Fruit fly (Drosophila melanogaster) whole organism, embryonic: ENCODE measurements around the gene pim.

ENCODE experiments used
- Bteb2 ChIP-seq: fragments of 200-800 bp; sonication (Bioruptor generic); optimal IDR thresholded peaks from 2 replicates; lab custom pipeline; 2016; ENCODE audit warnings: missing biosample characterization, missing genetic modification characterization
- CG10431 ChIP-seq: fragments of 200-800 bp; sonication (Bioruptor generic); optimal IDR thresholded peaks from 3 replicates; lab custom pipeline; 2018; ENCODE audit warnings: missing biosample characterization, mild to moderate bottlenecking, missing genetic modification characterization
- CG10654 ChIP-seq: fragments of 200-800 bp; sonication (Bioruptor generic); optimal IDR thresholded peaks from 2 replicates; lab custom pipeline; 2016; ENCODE audit warnings: missing biosample characterization, missing genetic modification characterization
- CG11696 ChIP-seq: fragments of 200-800 bp; sonication (Bioruptor generic); IDR thresholded peaks from 2 replicates; pipeline ENCODE4 v1.3.6; 2022; ENCODE audit warnings: missing biosample characterization, missing genetic modification characterization
- CG12299 ChIP-seq: fragments of 200-800 bp; sonication (Bioruptor generic); optimal IDR thresholded peaks from 2 replicates; lab custom pipeline; 2018; ENCODE audit warnings: missing biosample characterization, mild to moderate bottlenecking, missing genetic modification characterization
- CG13287 ChIP-seq: fragments of 200-800 bp; sonication (Bioruptor generic); IDR thresholded peaks from 2 replicates; pipeline ENCODE4 v1.3.6; 2022; ENCODE audit warnings: missing biosample characterization, missing genetic modification characterization; ENCODE audit not compliant: partially characterized antibody
- CG13424 ChIP-seq: fragments of 200-800 bp; sonication (Bioruptor generic); optimal IDR thresholded peaks from 2 replicates; lab custom pipeline; 2019; ENCODE audit warnings: missing biosample characterization, mild to moderate bottlenecking, missing genetic modification characterization, moderate library complexity
- CG13624 ChIP-seq: fragments of 200-800 bp; sonication (Bioruptor generic); optimal IDR thresholded peaks from 2 replicates; lab custom pipeline; 2016; ENCODE audit warnings: missing biosample characterization, missing genetic modification characterization
- CG14860 ChIP-seq: fragments of 200-800 bp; sonication (Bioruptor generic); IDR thresholded peaks from 3 replicates; pipeline ENCODE4 v1.3.6; 2022; ENCODE audit warnings: missing biosample characterization, missing genetic modification characterization; ENCODE audit not compliant: partially characterized antibody
- CG2116 ChIP-seq: fragments of 200-800 bp; sonication (Bioruptor generic); optimal IDR thresholded peaks from 3 replicates; lab custom pipeline; 2018; ENCODE audit warnings: missing biosample characterization, mild to moderate bottlenecking, missing genetic modification characterization
- CG30431 ChIP-seq: fragments of 200-800 bp; sonication (Bioruptor generic); optimal IDR thresholded peaks from 2 replicates; lab custom pipeline; 2017; ENCODE audit warnings: missing biosample characterization, missing genetic modification characterization
- CG4404 ChIP-seq: fragments of 200-800 bp; sonication (Bioruptor generic); IDR thresholded peaks from 2 replicates; pipeline ENCODE4 v1.3.6; 2022; ENCODE audit warnings: missing biosample characterization, missing genetic modification characterization
- CG4820 ChIP-seq: fragments of 200-800 bp; sonication (Bioruptor generic); optimal IDR thresholded peaks from 3 replicates; lab custom pipeline; 2016; ENCODE audit warnings: missing biosample characterization, missing genetic modification characterization
- CG5180 ChIP-seq: fragments of 200-800 bp; sonication (Bioruptor generic); optimal IDR thresholded peaks from 3 replicates; lab custom pipeline; 2017; ENCODE audit warnings: missing biosample characterization, missing genetic modification characterization, mild to moderate bottlenecking, moderate library complexity, missing genetic modification reagents
- CG6272 ChIP-seq: fragments of 200-800 bp; sonication (Bioruptor generic); IDR thresholded peaks from 2 replicates; pipeline ENCODE4 v1.3.6; 2022; ENCODE audit warnings: missing biosample characterization, missing genetic modification characterization
- CG6854 ChIP-seq: fragments of 200-800 bp; sonication (Bioruptor generic); optimal IDR thresholded peaks from 3 replicates; lab custom pipeline; 2017; ENCODE audit warnings: missing biosample characterization, mild to moderate bottlenecking, missing genetic modification characterization
- CG7987 ChIP-seq: fragments of 200-800 bp; sonication (Bioruptor generic); optimal IDR thresholded peaks from 2 replicates; lab custom pipeline; 2018; ENCODE audit warnings: missing biosample characterization, mild to moderate bottlenecking, missing genetic modification characterization, moderate library complexity
- CG8290 ChIP-seq, 3 experiments: fragments of 200-800 bp; sonication (Bioruptor generic); optimal IDR thresholded peaks; 2 replicates each; lab custom pipeline; 2016 to 2019; ENCODE audit warnings: missing biosample characterization in 3 of 3, missing genetic modification characterization in 3 of 3, mild to moderate bottlenecking in 2 of 3, moderate library complexity in 1 of 3
- CG8765 ChIP-seq: fragments of 200-800 bp; sonication (Bioruptor generic); IDR thresholded peaks from 2 replicates; pipeline ENCODE4 v1.3.6; 2022; ENCODE audit warnings: missing biosample characterization, missing genetic modification characterization
- CG8924 ChIP-seq: fragments of 200-800 bp; optimal IDR thresholded peaks from 3 replicates; lab custom pipeline; 2019; ENCODE audit warnings: missing biosample characterization, mild to moderate bottlenecking, missing genetic modification characterization, moderate library complexity
- CG9215 ChIP-seq: fragments of 200-800 bp; sonication (Bioruptor generic); IDR thresholded peaks from 2 replicates; pipeline ENCODE4 v1.3.6; 2022; ENCODE audit warnings: missing biosample characterization, missing genetic modification characterization
- CG9437 ChIP-seq: fragments of 200-800 bp; sonication (Bioruptor generic); optimal IDR thresholded peaks from 2 replicates; lab custom pipeline; 2018; ENCODE audit warnings: missing biosample characterization, mild to moderate bottlenecking, missing genetic modification characterization
- CG9817 ChIP-seq: fragments of 200-800 bp; sonication (Bioruptor generic); optimal IDR thresholded peaks from 2 replicates; lab custom pipeline; 2018; ENCODE audit warnings: missing biosample characterization, mild to moderate bottlenecking, missing genetic modification characterization, moderate library complexity
- CG9876 ChIP-seq: fragments of 200-800 bp; sonication (Bioruptor generic); optimal IDR thresholded peaks from 2 replicates; lab custom pipeline; 2016; ENCODE audit warnings: missing biosample characterization, missing genetic modification characterization
- CHES-1-like ChIP-seq: fragments of 200-800 bp; sonication (Bioruptor generic); optimal IDR thresholded peaks from 2 replicates; lab custom pipeline; 2016; ENCODE audit warnings: missing biosample characterization, missing genetic modification characterization
- Camta ChIP-seq: fragments of 200-800 bp; sonication (Bioruptor generic); optimal IDR thresholded peaks from 2 replicates; lab custom pipeline; 2016; ENCODE audit warnings: missing biosample characterization, missing genetic modification characterization
- Dp ChIP-seq: fragments of 200-800 bp; sonication (Bioruptor generic); optimal IDR thresholded peaks from 2 replicates; lab custom pipeline; 2018; ENCODE audit warnings: missing biosample characterization, mild to moderate bottlenecking, missing genetic modification characterization, moderate library complexity
- Dref ChIP-seq: fragments of 200-800 bp; sonication (Bioruptor generic); IDR thresholded peaks from 2 replicates; pipeline ENCODE4 v1.3.6; 2022; ENCODE audit warnings: missing biosample characterization, missing genetic modification characterization
- Hand ChIP-seq: fragments of 200-800 bp; sonication (Bioruptor generic); optimal IDR thresholded peaks from 2 replicates; lab custom pipeline; 2017; ENCODE audit warnings: mild to moderate bottlenecking, missing biosample characterization, missing genetic modification reagents, missing genetic modification characterization
- Hr78 ChIP-seq, 2 experiments: fragments of 200-800 bp in 1 of 2; fragments of >200 bp in 1 of 2; sonication (Bioruptor generic) in 1 of 2; optimal IDR thresholded peaks; 2 replicates each; lab custom pipeline; 2017 to 2019; ENCODE audit warnings: missing biosample characterization in 2 of 2, missing genetic modification characterization in 2 of 2, mild to moderate bottlenecking in 1 of 2, moderate library complexity in 1 of 2
- Kr ChIP-seq: fragments of 200-800 bp; sonication (Bioruptor generic); optimal IDR thresholded peaks from 2 replicates; lab custom pipeline; 2017; ENCODE audit warnings: missing biosample characterization, mild to moderate bottlenecking, missing genetic modification characterization
- Nf-YA ChIP-seq: fragments of 200-800 bp; sonication (Bioruptor generic); IDR thresholded peaks from 2 replicates; pipeline ENCODE4 v1.3.6; 2022; ENCODE audit warnings: missing biosample characterization, missing genetic modification characterization
- Oli ChIP-seq: fragments of 200-800 bp; sonication (Bioruptor generic); optimal IDR thresholded peaks from 2 replicates; lab custom pipeline; 2018; ENCODE audit warnings: missing biosample characterization, mild to moderate bottlenecking, missing genetic modification characterization, moderate library complexity
- Pdp1 ChIP-seq, 2 experiments: fragments of 200-800 bp; sonication (Bioruptor generic); optimal IDR thresholded peaks; 3 replicates each; lab custom pipeline; 2016; ENCODE audit warnings: missing biosample characterization in 2 of 2, missing genetic modification characterization in 2 of 2, mild to moderate bottlenecking in 1 of 2, moderate library complexity in 1 of 2
- Ptx1 ChIP-seq: fragments of 200-800 bp; sonication (Bioruptor generic); IDR thresholded peaks from 2 replicates; pipeline ENCODE4 v1.3.6; 2022; ENCODE audit warnings: missing biosample characterization, missing genetic modification characterization
- Rfx ChIP-seq: fragments of 200-800 bp; sonication (Bioruptor generic); IDR thresholded peaks from 2 replicates; pipeline ENCODE4 v1.3.6; 2022; ENCODE audit warnings: missing biosample characterization, missing genetic modification characterization
- caup ChIP-seq: fragments of 200-800 bp; sonication (Bioruptor generic); optimal IDR thresholded peaks from 3 replicates; lab custom pipeline; 2017; ENCODE audit warnings: missing biosample characterization, mild to moderate bottlenecking, missing genetic modification characterization, moderate library complexity; ENCODE audit not compliant: severe bottlenecking
- cg ChIP-seq: fragments of 200-800 bp; sonication (Bioruptor generic); optimal IDR thresholded peaks from 3 replicates; lab custom pipeline; 2019; ENCODE audit warnings: missing biosample characterization, mild to moderate bottlenecking, missing genetic modification characterization, moderate library complexity
- insv ChIP-seq, 2 experiments: fragments of 200-800 bp; sonication (Bioruptor generic); optimal IDR thresholded peaks; 3 replicates each; lab custom pipeline; 2016 to 2018; ENCODE audit warnings: missing biosample characterization in 2 of 2, missing genetic modification characterization in 2 of 2
- kni ChIP-seq: fragments of 200-800 bp; sonication (Bioruptor generic); optimal IDR thresholded peaks from 3 replicates; lab custom pipeline; 2017; ENCODE audit warnings: mild to moderate bottlenecking, missing biosample characterization, missing genetic modification reagents, missing genetic modification characterization
- knrl ChIP-seq: fragments of 200-800 bp; sonication (Bioruptor generic); IDR thresholded peaks from 3 replicates; pipeline ENCODE4 v1.3.6; 2022; ENCODE audit warnings: missing biosample characterization, missing genetic modification characterization; ENCODE audit not compliant: partially characterized antibody
- pnt ChIP-seq: fragments of 200-800 bp; sonication (Bioruptor generic); optimal IDR thresholded peaks from 3 replicates; lab custom pipeline; 2016; ENCODE audit warnings: missing biosample characterization, missing genetic modification characterization
- rib ChIP-seq: fragments of 200-800 bp; sonication (Bioruptor generic); IDR thresholded peaks from 2 replicates; pipeline ENCODE4 v1.3.6; 2022; ENCODE audit warnings: missing biosample characterization, missing genetic modification characterization
- shn ChIP-seq: fragments of 200-800 bp; sonication (Bioruptor generic); optimal IDR thresholded peaks from 3 replicates; lab custom pipeline; 2016; ENCODE audit warnings: missing biosample characterization, missing genetic modification characterization
- ssp ChIP-seq: fragments of 200-800 bp; sonication (Bioruptor generic); IDR thresholded peaks from 2 replicates; pipeline ENCODE4 v1.3.6; 2022; ENCODE audit warnings: missing biosample characterization, missing genetic modification characterization
- tll ChIP-seq, 2 experiments: fragments of 200-800 bp in 1 of 2; fragments of >200 bp in 1 of 2; sonication (Bioruptor generic) in 1 of 2; optimal IDR thresholded peaks; 2 replicates each; lab custom pipeline; 2017 to 2019; ENCODE audit warnings: missing biosample characterization in 2 of 2, missing genetic modification characterization in 2 of 2, mild to moderate bottlenecking in 1 of 2, moderate library complexity in 1 of 2
- wdn ChIP-seq: fragments of 200-800 bp; sonication (Bioruptor generic); IDR thresholded peaks from 2 replicates; pipeline ENCODE4 v1.3.6; 2022; ENCODE audit warnings: missing biosample characterization, missing genetic modification characterization

The pim gene

DNA sequence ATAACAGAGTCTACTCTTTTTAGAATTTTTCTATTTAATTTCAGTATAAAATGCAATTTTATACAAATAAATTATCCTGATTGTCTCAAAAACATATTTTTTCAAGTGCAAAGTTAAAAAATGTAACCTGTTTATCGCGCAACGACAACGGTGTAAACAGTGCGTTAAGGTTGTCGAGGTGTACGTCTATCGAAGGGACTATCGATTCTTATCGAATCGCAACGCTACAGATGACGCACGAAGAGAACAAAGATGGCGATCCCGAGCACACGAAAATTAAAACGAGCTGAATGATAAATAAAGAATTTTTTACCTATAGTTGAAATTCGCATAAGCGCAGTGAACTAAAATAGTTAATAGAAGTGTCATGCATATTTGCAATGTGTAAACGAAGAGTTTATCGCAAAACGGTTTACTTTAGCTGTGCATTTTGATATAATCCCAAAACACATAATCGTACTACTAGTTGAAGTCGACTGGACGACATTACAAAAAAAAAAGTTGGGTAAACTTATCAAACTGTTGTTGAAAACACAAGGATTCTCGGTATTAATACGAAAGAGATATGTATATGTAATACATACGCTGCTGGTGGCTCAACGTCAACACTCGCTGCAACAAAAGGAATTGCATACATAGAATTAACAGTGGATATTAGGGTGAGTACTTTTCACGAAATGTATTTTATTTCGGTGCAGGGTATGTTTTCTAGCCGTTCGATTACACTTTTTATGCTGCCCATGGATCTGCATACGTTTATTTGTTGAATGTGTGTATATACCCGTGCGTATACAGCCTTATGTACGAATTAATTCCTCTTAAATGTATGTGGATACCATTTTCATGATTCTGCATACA lies 25.3 kb downstream of the pim start, which contains the start of gene da (continued):
- TF ChIP-seq Rfx (GFP tag; lab: Robert Waterston, UW) (peak; percentile 75), Dref (GFP tag; lab: Robert Waterston, UW) (peak; percentile 92), Hand (GFP tag; lab: Kevin White, UChicago) (no peak), Bteb2 (GFP tag; lab: Kevin White, UChicago) (peak; percentile 67), CG8765 (no peak), shn (GFP tag; lab: Kevin White, UChicago) (peak; percentile 7), kni (GFP tag; lab: Kevin White, UChicago) (no peak), CG11696 (no peak), CHES-1-like (GFP tag; lab: Kevin White, UChicago) (peak; percentile 60), pnt (GFP tag; lab: Kevin White, UChicago) (peak; percentile 26), CG5180 (GFP tag; lab: Kevin White, UChicago) (no peak), CG8924 (tag; lab: Kevin White, UChicago) (peak; percentile 71), Nf-YA (GFP tag; lab: Robert Waterston, UW) (no peak), Ptx1 (GFP tag; lab: Robert Waterston, UW) (peak; percentile 54), CG4404 (GFP tag; lab: Robert Waterston, UW) (no peak), CG9215 (GFP tag; lab: Robert Waterston, UW) (no peak), CG6272 (GFP tag; lab: Robert Waterston, UW) (peak; percentile 50; the same call in 1 of the 2 replicates), cg (GFP tag; lab: Kevin White, UChicago) (no peak), CG6854 (GFP tag; lab: Kevin White, UChicago) (peak; percentile 38), CG9817 (no peak), CG8290 (GFP tag; optimal IDR thresholded peaks at IDR 0.05; lab: Kevin White, UChicago) (peak; percentile 80), CG8290 (tag; optimal IDR thresholded peaks at IDR 0.05; lab: Kevin White, UChicago) (peak in 1 of 2 experiments; percentile 89), CG9437 (GFP tag; lab: Kevin White, UChicago) (peak; percentile 43), CG7987 (peak; percentile 45), CG30431 (no peak), CG12299 (no peak), CG9876 (GFP tag; lab: Kevin White, UChicago) (peak; percentile 19), wdn (GFP tag; lab: Robert Waterston, UW) (peak; percentile 29; the same call in 1 of the 2 replicates), CG10654 (GFP tag; lab: Kevin White, UChicago) (peak; percentile 64), knrl (GFP tag; lab: Robert Waterston, UW) (peak; percentile 50; the same call in 1 of the 3 replicates), CG10431 (GFP tag; lab: Kevin White, UChicago) (peak; percentile 4), Oli (tag; lab: Kevin White, UChicago) (no peak), Hr78 (GFP tag; optimal IDR thresholded peaks at IDR 0.05; lab: Kevin White, UChicago) (peak in 1 of 2 experiments; percentile 8), tll (GFP tag; optimal IDR thresholded peaks at IDR 0.05; lab: Kevin White, UChicago) (peak in 1 of 2 experiments; percentile 12), CG13287 (GFP tag; lab: Robert Waterston, UW) (peak; percentile 64), rib (GFP tag; lab: Robert Waterston, UW) (peak; percentile 45), CG13424 (tag; lab: Kevin White, UChicago) (peak; percentile 64), CG4820 (peak; percentile 35), ssp (GFP tag; lab: Robert Waterston, UW) (peak; percentile 98), CG13624 (peak; percentile 63), caup (peak; percentile 69), insv (GFP tag; optimal IDR thresholded peaks at IDR 0.05; lab: Kevin White, UChicago) (no peak), Camta (GFP tag; lab: Kevin White, UChicago) (peak; percentile 74), Pdp1 (GFP tag; optimal IDR thresholded peaks at IDR 0.05; lab: Kevin White, UChicago) (peak; percentile 33 to 69), Kr (GFP tag; lab: Kevin White, UChicago) (no peak), CG2116 (GFP tag; lab: Kevin White, UChicago) (peak; percentile 99), Dp (GFP tag; lab: Kevin White, UChicago) (peak; percentile 14), CG14860 (GFP tag; lab: Robert Waterston, UW) (no peak)
